Fruit fly (Drosophila melanogaster): ENCODE data around the gene Or67d.

dm6 chr3L:10281802-10282201 is 8.8 kb downstream of the Or67d start:
- TF ChIP-seq GATAd (GFP tag; optimal IDR thresholded peaks at IDR 0.05) = no peak
- no peak for TF ChIP-seq CG32264 (GFP tag; optimal IDR thresholded peaks at IDR 0.05)
- TF ChIP-seq br (GFP tag; optimal IDR thresholded peaks at IDR 0.05) = no peak
- no peak for TF ChIP-seq usp (GFP tag; optimal IDR thresholded peaks at IDR 0.05)
